Worm (Caenorhabditis elegans) whole organism, L4/young adult: ENCODE data around the gene D1086.6.
"Not testable (repeated sequence)": the region's sequence is repeated elsewhere in the genome, so short reads cannot be mapped to it uniquely, and the experiment has no call there.

ENCODE experiments used
- W03F9.2 ChIP-seq: fragments of 150-350 bp; optimal IDR thresholded peaks from 2 replicates; lab custom pipeline; 2014; ENCODE audit warnings: missing biosample characterization, missing genetic modification characterization
- dao-5 ChIP-seq: sonication (generic microtip); optimal IDR thresholded peaks from 2 replicates; lab custom pipeline; 2016; ENCODE audit warnings: missing genotype, missing genetic modification characterization, moderate library complexity, missing compliant biosample characterization
- him-1 ChIP-seq: sonication (generic microtip); optimal IDR thresholded peaks from 2 replicates; lab custom pipeline; 2016; ENCODE audit warnings: missing genotype, missing genetic modification reagents, missing genetic modification characterization, missing compliant biosample characterization

D1086.6 gene

DNA sequence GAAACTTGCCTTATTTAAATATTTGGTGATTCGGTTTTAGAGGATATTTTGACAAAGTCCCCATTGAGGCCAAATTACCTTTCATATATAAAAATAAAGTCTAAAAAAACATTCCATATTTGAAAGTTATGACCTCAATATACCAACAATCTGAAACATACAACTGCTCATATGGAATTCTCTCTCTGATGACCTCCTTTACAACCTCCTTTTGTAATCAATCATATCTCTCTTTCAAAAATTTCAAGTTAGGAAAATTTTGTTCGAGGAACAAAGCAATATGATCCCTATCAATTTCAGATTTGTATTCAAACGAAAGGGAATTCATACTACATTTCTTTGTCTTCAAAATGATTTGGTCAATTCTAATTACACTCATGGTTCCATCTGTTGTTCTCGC, at the start of gene D1086.6:
Gene D1086.6, plus strand, starts transcription at position 301 of the 400 bp plus-strand sequence.
- TF ChIP-seq him-1 (tag; lab: Kevin White, UChicago): no peak
- TF ChIP-seq W03F9.2 (tag; lab: Kevin White, UChicago): no peak
- no peak for TF ChIP-seq dao-5 (tag; lab: Kevin White, UChicago)

- TF ChIP-seq dao-5 (tag; lab: Kevin White, UChicago) (no peak), him-1 (tag; lab: Kevin White, UChicago) (no peak), W03F9.2 (tag; lab: Kevin White, UChicago) (no peak)
Measured at ce11 chrV:14033649-14034048, 46.0 kb upstream of the D1086.6 start, which contains the start of gene ins-10. Gene ins-10 (plus strand): TSS chrV:14033949.

- TF ChIP-seq dao-5, him-1, W03F9.2 (tag; lab: Kevin White, UChicago): not testable (repeated sequence)
Measured at ce11 chrV:14038328-14039084, 41.1 kb upstream of the D1086.6 start, which contains the start of gene vps-39. Gene vps-39 (minus strand): TSS chrV:14038378.

DNA sequence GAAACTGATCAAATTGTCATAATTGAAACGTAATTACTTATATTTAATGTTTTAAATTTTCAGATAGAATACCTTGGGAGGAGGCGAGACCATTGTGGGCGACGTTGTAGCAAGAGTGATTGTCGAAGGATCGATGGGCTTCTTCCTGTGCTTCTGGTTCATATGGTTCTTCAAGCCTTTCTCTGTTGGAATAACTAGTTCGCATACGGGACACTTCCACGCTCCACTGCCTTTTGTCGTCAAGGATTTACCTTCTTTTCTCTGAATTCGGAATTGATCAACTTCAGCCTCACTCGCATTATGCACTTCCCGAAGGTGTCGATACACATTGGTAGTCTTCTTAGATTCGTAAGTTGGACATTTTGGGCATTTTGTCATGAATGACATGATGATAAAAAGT, 30.3 kb upstream of the D1086.6 start, which contains the start of gene F58D12.1:
Gene F58D12.1, plus strand, starts transcription at position 301 of the 400 bp plus-strand sequence.
- TF ChIP-seq W03F9.2, him-1, dao-5 (tag; lab: Kevin White, UChicago): not testable (repeated sequence)

DNA sequence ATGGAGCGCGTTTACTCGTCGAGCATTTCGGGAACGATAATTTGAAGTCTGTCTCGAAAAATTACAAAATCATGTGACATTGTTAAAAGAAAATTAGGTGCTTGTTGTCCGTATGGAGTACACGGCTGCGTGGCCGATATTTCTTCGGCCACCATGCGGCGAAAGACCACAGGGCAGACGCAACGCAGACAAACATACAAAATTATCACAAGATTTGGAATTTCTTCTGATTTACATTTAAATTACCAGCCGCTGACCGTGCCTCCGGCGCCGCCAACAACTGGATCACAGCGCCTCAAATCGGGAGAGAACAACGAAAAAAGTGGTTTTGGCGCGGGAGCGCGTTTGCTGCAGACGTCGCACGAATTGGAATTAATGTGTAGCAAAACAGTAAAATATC, 24.5 kb upstream of the D1086.6 start:
- TF ChIP-seq W03F9.2 (tag; lab: Kevin White, UChicago) (peak; percentile 71), him-1 (tag; lab: Kevin White, UChicago) (peak; percentile 65)

DNA sequence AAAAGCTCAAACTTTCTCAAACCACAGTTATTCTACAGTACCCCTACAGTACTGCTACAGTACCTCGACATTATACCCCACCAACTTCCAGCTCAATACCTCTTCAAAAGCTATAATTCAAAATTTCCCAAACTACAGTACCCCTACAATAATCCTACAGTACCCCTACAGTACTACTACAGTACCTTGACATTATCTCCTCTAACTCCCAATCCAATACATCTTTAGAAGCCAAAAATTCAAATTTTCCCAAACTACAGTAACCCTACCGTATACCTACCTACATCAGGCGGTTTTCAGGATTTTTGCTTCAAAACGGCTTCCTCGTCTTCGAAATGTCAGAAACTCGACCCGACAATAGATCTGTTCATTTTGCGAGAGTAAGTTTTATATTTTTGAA, 22.1 kb upstream of the D1086.6 start, which contains the start of gene F58D12.3:
Gene F58D12.3, plus strand, starts transcription at position 301 of the 400 bp plus-strand sequence.
- no peak for TF ChIP-seq him-1 (tag; lab: Kevin White, UChicago)
- TF ChIP-seq dao-5 (tag; lab: Kevin White, UChicago): no peak
- no peak for TF ChIP-seq W03F9.2 (tag; lab: Kevin White, UChicago)

ce11 chrV:14063980-14064379, 15.6 kb upstream of the D1086.6 start:
- no peak for TF ChIP-seq him-1 (tag; lab: Kevin White, UChicago)
- no peak for TF ChIP-seq dao-5 (tag; lab: Kevin White, UChicago)
- TF ChIP-seq W03F9.2 (tag; lab: Kevin White, UChicago): no peak

ce11 chrV:14064422-14064821, 15.2 kb upstream of the D1086.6 start, which contains the start of gene D1086.21:
Gene D1086.21 (plus strand): TSS chrV:14064722.
- TF ChIP-seq W03F9.2 (tag; lab: Kevin White, UChicago): no peak
- TF ChIP-seq him-1 (tag; lab: Kevin White, UChicago): no peak
- no peak for TF ChIP-seq dao-5 (tag; lab: Kevin White, UChicago)

DNA sequence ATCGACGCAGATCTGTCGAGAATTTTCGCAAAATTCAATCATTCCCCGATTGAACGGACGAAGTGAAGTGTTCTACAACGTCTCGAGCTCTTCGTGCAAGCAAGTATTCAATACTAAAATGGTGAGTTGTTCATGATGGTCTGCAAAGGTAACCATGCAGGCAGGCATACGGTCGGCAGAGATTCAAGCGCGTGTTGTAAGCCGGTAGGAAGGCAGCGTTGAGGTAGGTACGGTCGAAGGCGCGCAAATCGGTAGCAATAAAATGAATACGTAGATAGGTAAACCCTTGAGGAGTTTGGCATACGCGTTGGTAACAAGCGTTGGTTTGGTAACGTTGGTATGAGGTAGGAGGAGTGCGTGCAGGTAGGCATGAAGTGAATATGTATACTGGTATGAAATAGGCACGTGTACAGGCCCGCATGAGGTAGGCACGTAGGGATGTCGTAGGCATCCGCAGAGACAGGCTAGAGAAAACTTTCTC, 11.7 kb upstream of the D1086.6 start, which contains the start of gene D1086.17:
Gene D1086.17, plus strand, starts transcription at position 51 of the 481 bp plus-strand sequence.
- no peak for TF ChIP-seq him-1 (tag; lab: Kevin White, UChicago)
- no peak for TF ChIP-seq W03F9.2 (tag; lab: Kevin White, UChicago)
- TF ChIP-seq dao-5 (tag; lab: Kevin White, UChicago): no peak

- no peak for TF ChIP-seq W03F9.2 (tag; lab: Kevin White, UChicago)
- no peak for TF ChIP-seq him-1 (tag; lab: Kevin White, UChicago)
- no peak for TF ChIP-seq dao-5 (tag; lab: Kevin White, UChicago)
Measured at ce11 chrV:14069899-14070298, 9.7 kb upstream of the D1086.6 start.

ce11 chrV:14074160-14074559, 5.4 kb upstream of the D1086.6 start, which contains the start of gene D1086.11:
Gene D1086.11 (plus strand): TSS chrV:14074460.
- TF ChIP-seq W03F9.2 (tag; lab: Kevin White, UChicago) (no peak), dao-5 (tag; lab: Kevin White, UChicago) (no peak), him-1 (tag; lab: Kevin White, UChicago) (no peak)

DNA sequence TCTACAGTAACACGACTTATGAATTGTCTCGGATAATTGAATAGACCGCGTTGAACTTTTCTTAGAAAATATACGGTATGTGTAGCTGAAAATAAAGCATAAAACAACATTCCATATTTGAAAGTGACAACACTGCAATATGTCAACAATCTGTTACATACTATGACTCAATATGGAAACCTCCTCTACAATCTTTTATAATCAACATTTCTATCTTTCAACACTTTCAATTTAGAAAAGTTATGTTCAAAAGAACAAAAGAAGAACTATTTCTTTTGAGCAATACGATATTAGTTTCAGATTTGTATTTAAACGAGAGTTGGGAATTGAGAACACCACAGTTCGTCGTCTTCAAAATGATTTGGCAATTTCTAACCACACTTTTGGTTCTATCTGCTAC, 2.9 kb downstream of the D1086.6 start, which contains the start of gene D1086.10:
Gene D1086.10, plus strand, starts transcription at position 301 of the 400 bp plus-strand sequence.
- TF ChIP-seq W03F9.2 (tag; lab: Kevin White, UChicago): no peak
- no peak for TF ChIP-seq him-1 (tag; lab: Kevin White, UChicago)
- no peak for TF ChIP-seq dao-5 (tag; lab: Kevin White, UChicago)

DNA sequence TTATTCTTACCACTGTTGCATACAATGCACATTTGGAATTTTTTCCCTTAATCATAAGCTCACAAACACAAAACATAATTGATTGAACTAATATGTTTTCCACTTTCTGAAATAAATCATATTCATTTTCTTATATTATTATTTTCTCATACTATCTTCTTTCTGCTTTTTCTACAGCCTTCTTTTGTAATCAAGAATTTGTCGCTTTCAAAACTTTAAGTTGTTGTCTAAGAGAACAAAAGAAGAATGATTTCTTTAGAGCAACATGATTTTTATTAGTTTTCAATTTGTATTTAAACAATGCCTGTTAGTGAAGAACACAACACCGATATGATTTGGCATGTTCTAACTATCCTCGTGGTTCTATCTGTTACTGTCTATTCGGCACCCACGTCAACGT, 4.4 kb downstream of the D1086.6 start, which contains the start of gene D1086.7:
Gene D1086.7, plus strand, starts transcription at position 301 of the 400 bp plus-strand sequence.
- TF ChIP-seq dao-5 (tag; lab: Kevin White, UChicago) (no peak), him-1 (tag; lab: Kevin White, UChicago) (no peak), W03F9.2 (tag; lab: Kevin White, UChicago) (no peak)
